Worm (Caenorhabditis elegans) whole organism, young adult: ENCODE results near the gene puf-5.

Experiments
- B0019.2 ChIP-seq: fragments of 200-800 bp; sonication (Bioruptor generic); conservative IDR thresholded peaks from 2 replicates; pipeline ENCODE4 v1.3.6; 2022; ENCODE audit warnings: missing genetic modification reagents, missing genetic modification characterization, missing compliant biosample characterization
- B0261.1 ChIP-seq: sonication (generic microtip); optimal IDR thresholded peaks from 2 replicates; lab custom pipeline; 2016; ENCODE audit warnings: mild to moderate bottlenecking, missing genetic modification characterization, moderate library complexity, missing compliant biosample characterization
- F10E7.11 ChIP-seq: sonication (generic microtip); optimal IDR thresholded peaks from 2 replicates; lab custom pipeline; 2017; ENCODE audit warnings: mild to moderate bottlenecking, missing genetic modification characterization, moderate library complexity, missing compliant biosample characterization
- F22D6.2 ChIP-seq: sonication (generic microtip); optimal IDR thresholded peaks from 2 replicates; lab custom pipeline; 2016; ENCODE audit warnings: mild to moderate bottlenecking, missing genetic modification characterization, missing compliant biosample characterization
- F23B12.7 ChIP-seq: sonication (generic microtip); optimal IDR thresholded peaks from 2 replicates; lab custom pipeline; 2017; ENCODE audit warnings: missing genetic modification characterization, mild to moderate bottlenecking, missing compliant biosample characterization, antibody characterized with exemption, moderate library complexity; ENCODE audit not compliant: insufficient read depth
- F37B4.10 ChIP-seq: fragments of 200-800 bp; sonication (Bioruptor generic); IDR thresholded peaks from 2 replicates; pipeline ENCODE4 v1.3.6; 2022; ENCODE audit warnings: missing genetic modification characterization, missing compliant biosample characterization
- F49E8.2 ChIP-seq: sonication (generic microtip); optimal IDR thresholded peaks from 3 replicates; lab custom pipeline; 2017; ENCODE audit warnings: missing genetic modification characterization, mild to moderate bottlenecking, missing compliant biosample characterization, antibody characterized with exemption, moderate library complexity; ENCODE audit not compliant: insufficient read depth
- F52B5.7 ChIP-seq: sonication (generic microtip); optimal IDR thresholded peaks from 2 replicates; lab custom pipeline; 2016; ENCODE audit warnings: mild to moderate bottlenecking, missing genetic modification characterization, missing compliant biosample characterization
- F57C9.4 ChIP-seq: sonication (generic microtip); optimal IDR thresholded peaks from 2 replicates; lab custom pipeline; 2017; ENCODE audit warnings: mild to moderate bottlenecking, missing genetic modification characterization, missing compliant biosample characterization
- Y56A3A.18 ChIP-seq: fragments of 200-800 bp; sonication (Bioruptor generic); IDR thresholded peaks from 2 replicates; pipeline ENCODE4 v1.3.6; 2022; ENCODE audit warnings: missing genetic modification reagents, missing genetic modification characterization, missing compliant biosample characterization
- Y79H2A.3 ChIP-seq: fragments of 200-800 bp; sonication (Bioruptor generic); conservative IDR thresholded peaks from 2 replicates; pipeline ENCODE4 v1.3.6; 2022; ENCODE audit warnings: missing genetic modification reagents, missing genetic modification characterization, missing compliant biosample characterization
- Y95B8A.8 ChIP-seq: fragments of 200-800 bp; sonication (Bioruptor generic); IDR thresholded peaks from 2 replicates; pipeline ENCODE4 v1.3.6; 2022; ENCODE audit warnings: missing genetic modification reagents, missing genetic modification characterization, missing compliant biosample characterization
- akir-1 ChIP-seq: fragments of 200-800 bp; sonication (Bioruptor generic); optimal IDR thresholded peaks from 2 replicates; lab custom pipeline; 2018; ENCODE audit warnings: mild to moderate bottlenecking, missing genetic modification characterization, moderate library complexity, missing compliant biosample characterization
- athp-1 ChIP-seq: sonication (generic microtip); optimal IDR thresholded peaks from 2 replicates; lab custom pipeline; 2017; ENCODE audit warnings: mild to moderate bottlenecking, missing genetic modification characterization, missing compliant biosample characterization
- bed-1 ChIP-seq: fragments of 200-800 bp; sonication (Bioruptor generic); IDR thresholded peaks from 2 replicates; pipeline ENCODE4 v1.3.6; 2022; ENCODE audit warnings: missing genetic modification reagents, missing genetic modification characterization, missing compliant biosample characterization
- bed-2 ChIP-seq: fragments of 200-800 bp; sonication (Bioruptor generic); IDR thresholded peaks from 2 replicates; pipeline ENCODE4 v1.3.6; 2022; ENCODE audit warnings: missing genetic modification reagents, missing genetic modification characterization, missing compliant biosample characterization
- ceh-58 ChIP-seq: fragments of 200-800 bp; sonication (Bioruptor generic); IDR thresholded peaks from 2 replicates; pipeline ENCODE4 v1.3.6; 2022; ENCODE audit warnings: missing genetic modification characterization, missing compliant biosample characterization
- chd-7 ChIP-seq: sonication (generic microtip); optimal IDR thresholded peaks from 2 replicates; lab custom pipeline; 2016; ENCODE audit warnings: mild to moderate bottlenecking, missing genetic modification characterization, moderate library complexity, missing compliant biosample characterization
- efl-1 ChIP-seq: fragments of 150-350 bp; optimal IDR thresholded peaks from 2 replicates; lab custom pipeline; 2014; ENCODE audit warnings: missing biosample characterization, missing genetic modification reagents, missing genetic modification characterization
- fkh-3 ChIP-seq: sonication (generic microtip); optimal IDR thresholded peaks from 2 replicates; lab custom pipeline; 2016; ENCODE audit warnings: mild to moderate bottlenecking, missing genetic modification characterization, missing compliant biosample characterization
- gei-17 ChIP-seq: fragments of 200-800 bp; sonication (Bioruptor generic); optimal IDR thresholded peaks from 2 replicates; lab custom pipeline; 2018; ENCODE audit warnings: mild to moderate bottlenecking, missing genetic modification characterization, missing compliant biosample characterization
- him-1 ChIP-seq: sonication (generic microtip); optimal IDR thresholded peaks from 2 replicates; lab custom pipeline; 2016; ENCODE audit warnings: missing genotype, missing genetic modification reagents, missing genetic modification characterization, missing compliant biosample characterization
- hmg-1.2 ChIP-seq: fragments of 200-800 bp; sonication (Bioruptor generic); IDR thresholded peaks from 2 replicates; pipeline ENCODE4 v1.3.6; 2022; ENCODE audit warnings: missing genetic modification reagents, missing genetic modification characterization, missing compliant biosample characterization
- hmg-20 ChIP-seq: fragments of 200-800 bp; sonication (Bioruptor generic); IDR thresholded peaks from 2 replicates; pipeline ENCODE4 v1.3.6; 2022; ENCODE audit warnings: missing genetic modification reagents, missing genetic modification characterization, missing compliant biosample characterization
- hrde-1 ChIP-seq: sonication (generic microtip); optimal IDR thresholded peaks from 2 replicates; lab custom pipeline; 2016; ENCODE audit warnings: missing genetic modification characterization, mild to moderate bottlenecking, missing compliant biosample characterization, moderate library complexity, missing genotype, missing genetic modification reagents, borderline replicate concordance
- lin-35 ChIP-seq, 3 experiments: fragments of 150-350 bp in 2 of 3; sonication (generic microtip) in 1 of 3; optimal IDR thresholded peaks; 2 replicates each; lab custom pipeline; 2014 to 2018; ENCODE audit warnings: missing biosample characterization in 3 of 3, missing genetic modification characterization in 3 of 3, missing genetic modification reagents in 3 of 3
- lin-54 ChIP-seq: fragments of 200-800 bp; sonication (Bioruptor generic); optimal IDR thresholded peaks from 2 replicates; lab custom pipeline; 2018; ENCODE audit warnings: mild to moderate bottlenecking, missing genetic modification characterization, missing compliant biosample characterization
- lsy-27 ChIP-seq: sonication (generic microtip); optimal IDR thresholded peaks from 2 replicates; lab custom pipeline; 2017; ENCODE audit warnings: missing genetic modification characterization, mild to moderate bottlenecking, missing compliant biosample characterization, antibody characterized with exemption, missing genotype, borderline replicate concordance; ENCODE audit not compliant: insufficient read depth
- mes-4 ChIP-seq: sonication (generic microtip); optimal IDR thresholded peaks from 2 replicates; lab custom pipeline; 2016; ENCODE audit warnings: missing genotype, missing genetic modification characterization, missing compliant biosample characterization
- nfya-2 ChIP-seq: fragments of 200-800 bp; sonication (Bioruptor generic); IDR thresholded peaks from 2 replicates; pipeline ENCODE4 v1.3.6; 2022; ENCODE audit warnings: missing genetic modification reagents, missing genetic modification characterization, missing compliant biosample characterization
- nhr-120 ChIP-seq: fragments of 200-800 bp; sonication (Bioruptor generic); IDR thresholded peaks from 2 replicates; pipeline ENCODE4 v1.3.6; 2022; ENCODE audit warnings: missing genetic modification characterization, missing compliant biosample characterization
- nhr-90 ChIP-seq: sonication (generic microtip); optimal IDR thresholded peaks from 2 replicates; lab custom pipeline; 2016; ENCODE audit warnings: missing genotype, mild to moderate bottlenecking, missing genetic modification characterization, missing compliant biosample characterization
- pbrm-1 ChIP-seq: fragments of 200-800 bp; sonication (Bioruptor generic); IDR thresholded peaks from 2 replicates; pipeline ENCODE4 v1.3.6; 2022; ENCODE audit warnings: missing genetic modification reagents, missing genetic modification characterization, missing compliant biosample characterization
- rpc-1 ChIP-seq, 2 experiments: fragments of 150-350 bp in 1 of 2; sonication (generic microtip) in 1 of 2; optimal IDR thresholded peaks; 2 replicates each; lab custom pipeline; 2014 to 2018; ENCODE audit warnings: missing biosample characterization in 1 of 2, missing genetic modification characterization in 1 of 2, missing genetic modification reagents in 1 of 2, missing genotype in 1 of 2
- sdz-38 ChIP-seq: sonication (generic microtip); optimal IDR thresholded peaks from 2 replicates; lab custom pipeline; 2016; ENCODE audit warnings: missing genotype, missing genetic modification characterization, missing compliant biosample characterization
- snpc-1.3 ChIP-seq: sonication (generic microtip); optimal IDR thresholded peaks from 2 replicates; lab custom pipeline; 2017; ENCODE audit warnings: missing genetic modification characterization, mild to moderate bottlenecking, missing compliant biosample characterization, antibody characterized with exemption, moderate library complexity, missing genotype, missing genetic modification reagents; ENCODE audit not compliant: insufficient read depth
- sptf-2 ChIP-seq: fragments of 200-800 bp; sonication (Bioruptor generic); optimal IDR thresholded peaks from 2 replicates; lab custom pipeline; 2018; ENCODE audit warnings: mild to moderate bottlenecking, missing genetic modification characterization, missing compliant biosample characterization
- unc-130 ChIP-seq: sonication (generic microtip); optimal IDR thresholded peaks from 2 replicates; lab custom pipeline; 2016; ENCODE audit warnings: missing genetic modification reagents, missing genetic modification characterization, missing compliant biosample characterization
- zfh-2 ChIP-seq: fragments of 200-800 bp; sonication (Bioruptor generic); conservative IDR thresholded peaks from 2 replicates; pipeline ENCODE4 v1.3.6; 2022; ENCODE audit warnings: missing genetic modification reagents, missing genetic modification characterization, missing compliant biosample characterization
- zim-3 ChIP-seq: sonication (generic microtip); optimal IDR thresholded peaks from 2 replicates; lab custom pipeline; 2017; ENCODE audit warnings: mild to moderate bottlenecking, missing genetic modification characterization, moderate library complexity, missing compliant biosample characterization
- ztf-22 ChIP-seq: fragments of 200-800 bp; sonication (Bioruptor generic); optimal IDR thresholded peaks from 2 replicates; lab custom pipeline; 2018; ENCODE audit warnings: mild to moderate bottlenecking, missing genetic modification characterization, moderate library complexity, missing compliant biosample characterization
- ztf-3 ChIP-seq: fragments of 200-800 bp; sonication (Bioruptor generic); optimal IDR thresholded peaks from 2 replicates; lab custom pipeline; 2018; ENCODE audit warnings: mild to moderate bottlenecking, missing genetic modification characterization, missing compliant biosample characterization
- ztf-6 ChIP-seq: fragments of 200-800 bp; sonication (Bioruptor generic); IDR thresholded peaks from 2 replicates; pipeline ENCODE4 v1.3.6; 2022; ENCODE audit warnings: missing genetic modification reagents, missing genetic modification characterization, missing compliant biosample characterization

Gene puf-5

ce11 chrII:8554568-8554967 is 20.8 kb upstream of the puf-5 start:
- TF ChIP-seq F10E7.11, result no peak

ce11 chrII:8556166-8556565 is 19.2 kb upstream of the puf-5 start, which contains the start of gene glb-27:
Gene glb-27, minus strand, starts transcription at chrII:8556266.
- TF ChIP-seq chd-7 (no peak), nfya-2 (GFP tag; lab: Robert Waterston, UW) (no peak), ztf-6 (GFP tag; lab: Robert Waterston, UW) (no peak), nhr-120 (no peak), ztf-3 (GFP tag; lab: Kevin White, UChicago) (no peak), B0019.2 (GFP tag; lab: Robert Waterston, UW) (no peak), bed-2 (GFP tag; lab: Robert Waterston, UW) (no peak), gei-17 (GFP tag; lab: Kevin White, UChicago) (no peak), nhr-90 (tag; lab: Kevin White, UChicago) (no peak), unc-130 (no peak), Y95B8A.8 (GFP tag; lab: Robert Waterston, UW) (no peak), F37B4.10 (GFP tag; lab: Robert Waterston, UW) (no peak), lsy-27 (tag; lab: Kevin White, UChicago) (no peak), Y79H2A.3 (GFP tag; lab: Robert Waterston, UW) (no peak)

ce11 chrII:8559188-8559587 is 16.2 kb upstream of the puf-5 start:
- TF ChIP-seq F57C9.4, result no peak
- no peak for TF ChIP-seq bed-1 (GFP tag; lab: Robert Waterston, UW)
- TF ChIP-seq ztf-22 (GFP tag; lab: Kevin White, UChicago), result no peak
- TF ChIP-seq athp-1 (tag; lab: Kevin White, UChicago), result no peak

- TF ChIP-seq zfh-2 (GFP tag; lab: Robert Waterston, UW) (peak; percentile 95), F49E8.2 (tag; lab: Kevin White, UChicago) (no peak), sdz-38 (no peak), ceh-58 (GFP tag; lab: Robert Waterston, UW) (no peak), hmg-1.2 (peak; percentile 95), F22D6.2 (tag; lab: Kevin White, UChicago) (peak; percentile 90), lin-54 (GFP tag; lab: Kevin White, UChicago) (peak; percentile 98), Y56A3A.18 (GFP tag; lab: Robert Waterston, UW) (peak; percentile 77; the same call in 1 of the 2 replicates), akir-1 (GFP tag; lab: Kevin White, UChicago) (peak; percentile 36), mes-4 (tag; lab: Kevin White, UChicago) (no peak), pbrm-1 (GFP tag; lab: Robert Waterston, UW) (peak; percentile 98), zim-3 (peak; percentile 64), bed-2 (GFP tag; lab: Robert Waterston, UW) (peak; percentile 84; the same call in 1 of the 2 replicates), B0261.1 (tag; lab: Kevin White, UChicago) (peak; percentile 38), F57C9.4 (no peak), him-1 (tag; lab: Kevin White, UChicago) (no peak), efl-1 (GFP tag; lab: Kevin White, UChicago) (peak; percentile 56), lin-35 (GFP tag; optimal IDR thresholded peaks at IDR 0.05; lab: Kevin White, UChicago) (peak; percentile 29 to 96 (median 79)), F52B5.7 (peak; percentile 85), F23B12.7 (tag; lab: Kevin White, UChicago) (peak; percentile 95), fkh-3 (tag; lab: Kevin White, UChicago) (no peak), snpc-1.3 (peak; percentile 19), rpc-1 (optimal IDR thresholded peaks at IDR 0.05; lab: Kevin White, UChicago) (peak; percentile 6), rpc-1 (tag; optimal IDR thresholded peaks at IDR 0.05; lab: Kevin White, UChicago) (no peak), hmg-20 (GFP tag; lab: Robert Waterston, UW) (no peak; the same call in 1 of the 2 replicates), hrde-1 (no peak), sptf-2 (GFP tag; lab: Kevin White, UChicago) (no peak)
Measured at ce11 chrII:8561227-8561626, 14.1 kb upstream of the puf-5 start, which contains the start of gene iff-2. Gene iff-2, minus strand, starts transcription at chrII:8561367.
